Worm (Caenorhabditis elegans) whole organism, L2 larva: ENCODE data around the gene nhr-28.

Experiments used
- C34F6.9 ChIP-seq: fragments of 150-350 bp; optimal IDR thresholded peaks from 2 replicates; lab custom pipeline; 2014; ENCODE audit warnings: missing biosample characterization, missing genetic modification characterization
- F13H6.1 ChIP-seq: sonication (generic microtip); optimal IDR thresholded peaks from 2 replicates; lab custom pipeline; 2016; ENCODE audit warnings: missing genetic modification characterization, missing compliant biosample characterization
- Y55F3AM.14 ChIP-seq: fragments of 200-800 bp; sonication (Bioruptor generic); optimal IDR thresholded peaks from 2 replicates; lab custom pipeline; 2018; ENCODE audit warnings: mild to moderate bottlenecking, missing genetic modification characterization, missing compliant biosample characterization
- ZK546.5 ChIP-seq: sonication (generic microtip); optimal IDR thresholded peaks from 2 replicates; lab custom pipeline; 2017; ENCODE audit warnings: missing biosample characterization, missing genetic modification characterization
- alr-1 ChIP-seq: fragments of 150-350 bp; optimal IDR thresholded peaks from 2 replicates; lab custom pipeline; 2014; ENCODE audit warnings: missing biosample characterization, missing genetic modification characterization
- aly-2 ChIP-seq: fragments of 150-350 bp; optimal IDR thresholded peaks from 2 replicates; lab custom pipeline; 2014; ENCODE audit warnings: missing biosample characterization, missing genetic modification characterization
- ama-1 ChIP-seq: fragments of 150-350 bp; optimal IDR thresholded peaks from 2 replicates; lab custom pipeline; 2018; ENCODE audit warnings: inconsistent platforms
- blmp-1 ChIP-seq: sonication (generic microtip); optimal IDR thresholded peaks from 2 replicates; lab custom pipeline; 2017; ENCODE audit warnings: missing genetic modification characterization, mild to moderate bottlenecking, missing compliant biosample characterization, antibody characterized with exemption, moderate library complexity; ENCODE audit not compliant: insufficient read depth
- ceh-16 ChIP-seq: fragments of 150-350 bp; optimal IDR thresholded peaks from 2 replicates; lab custom pipeline; 2014; ENCODE audit warnings: missing biosample characterization, missing genetic modification characterization
- ceh-82 ChIP-seq: fragments of 150-350 bp; optimal IDR thresholded peaks from 2 replicates; lab custom pipeline; 2014; ENCODE audit warnings: missing biosample characterization, missing genetic modification characterization
- elt-1 ChIP-seq: fragments of 150-350 bp; optimal IDR thresholded peaks from 2 replicates; lab custom pipeline; 2014; ENCODE audit warnings: missing biosample characterization, missing genetic modification characterization
- elt-3 ChIP-seq: sonication (generic microtip); optimal IDR thresholded peaks from 2 replicates; lab custom pipeline; 2017; ENCODE audit warnings: missing biosample characterization, missing genetic modification characterization
- fos-1 ChIP-seq: fragments of 150-350 bp; optimal IDR thresholded peaks from 2 replicates; lab custom pipeline; 2014; ENCODE audit warnings: missing biosample characterization, missing genetic modification characterization
- lin-11 ChIP-seq: fragments of 150-350 bp; sonication (generic microtip); optimal IDR thresholded peaks from 2 replicates; lab custom pipeline; 2014; ENCODE audit warnings: missing biosample characterization, missing genetic modification characterization, inconsistent platforms, mixed read lengths
- lin-13 ChIP-seq: fragments of 150-350 bp; optimal IDR thresholded peaks from 2 replicates; lab custom pipeline; 2014; ENCODE audit warnings: missing biosample characterization, missing genetic modification reagents, missing genetic modification characterization
- lin-39 ChIP-seq: fragments of 150-350 bp; optimal IDR thresholded peaks from 2 replicates; lab custom pipeline; 2014; ENCODE audit warnings: missing biosample characterization, missing genetic modification reagents, missing genetic modification characterization
- lsy-2 ChIP-seq, 2 experiments: fragments of 150-350 bp in 1 of 2; sonication (generic microtip) in 1 of 2; optimal IDR thresholded peaks; 2 replicates each; lab custom pipeline; 2014 to 2017; ENCODE audit warnings: missing biosample characterization in 2 of 2, missing genetic modification characterization in 2 of 2
- mbf-1 ChIP-seq: sonication (generic microtip); optimal IDR thresholded peaks from 2 replicates; lab custom pipeline; 2017; ENCODE audit warnings: missing biosample characterization, missing genetic modification characterization
- mdl-1 ChIP-seq, 2 experiments: fragments of 150-350 bp in 1 of 2; sonication (generic microtip) in 1 of 2; optimal IDR thresholded peaks; 2 replicates each; lab custom pipeline; 2017; ENCODE audit warnings: missing biosample characterization in 2 of 2, missing genetic modification characterization in 2 of 2
- nhr-10 ChIP-seq: sonication (generic microtip); optimal IDR thresholded peaks from 2 replicates; lab custom pipeline; 2017; ENCODE audit warnings: missing biosample characterization, missing genetic modification characterization
- nhr-11 ChIP-seq: fragments of 150-350 bp; optimal IDR thresholded peaks from 2 replicates; lab custom pipeline; 2014; ENCODE audit warnings: missing biosample characterization, missing genetic modification characterization
- nhr-12 ChIP-seq: fragments of 150-350 bp; optimal IDR thresholded peaks from 2 replicates; lab custom pipeline; 2014; ENCODE audit warnings: missing biosample characterization, missing genetic modification characterization
- nhr-129 ChIP-seq: fragments of 150-350 bp; optimal IDR thresholded peaks from 2 replicates; lab custom pipeline; 2014; ENCODE audit warnings: missing biosample characterization, missing genetic modification characterization
- nhr-25 ChIP-seq: fragments of 150-350 bp; sonication (generic microtip); optimal IDR thresholded peaks from 3 replicates; lab custom pipeline; 2014; ENCODE audit warnings: missing biosample characterization, missing genetic modification characterization
- nhr-6 ChIP-seq: fragments of 150-350 bp; optimal IDR thresholded peaks from 2 replicates; lab custom pipeline; 2014; ENCODE audit warnings: missing biosample characterization, missing genetic modification characterization
- nhr-77 ChIP-seq: fragments of 150-350 bp; optimal IDR thresholded peaks from 2 replicates; lab custom pipeline; 2014; ENCODE audit warnings: missing biosample characterization, missing genetic modification characterization
- peb-1 ChIP-seq: fragments of 150-350 bp; optimal IDR thresholded peaks from 2 replicates; lab custom pipeline; 2014; ENCODE audit warnings: missing biosample characterization, missing genetic modification characterization
- sem-4 ChIP-seq: fragments of 150-350 bp; optimal IDR thresholded peaks from 2 replicates; lab custom pipeline; 2014; ENCODE audit warnings: missing biosample characterization, missing genetic modification reagents, missing genetic modification characterization
- sma-3 ChIP-seq: sonication (generic microtip); optimal IDR thresholded peaks from 2 replicates; lab custom pipeline; 2016; ENCODE audit warnings: missing genetic modification reagents, missing genetic modification characterization, missing compliant biosample characterization
- sma-9 ChIP-seq, 2 experiments: fragments of 150-350 bp in 1 of 2; sonication (generic microtip) in 1 of 2; optimal IDR thresholded peaks; 2 replicates each; lab custom pipeline; 2014 to 2016; ENCODE audit warnings: missing genetic modification characterization in 2 of 2, mild to moderate bottlenecking in 1 of 2, missing biosample characterization in 1 of 2, missing compliant biosample characterization in 1 of 2, missing genetic modification reagents in 1 of 2, moderate library complexity in 1 of 2
- snpc-4 ChIP-seq: fragments of 150-350 bp; optimal IDR thresholded peaks from 2 replicates; lab custom pipeline; 2014; ENCODE audit warnings: missing biosample characterization, missing genetic modification characterization
- unc-39 ChIP-seq: fragments of 150-350 bp; optimal IDR thresholded peaks from 2 replicates; lab custom pipeline; 2014; ENCODE audit warnings: missing biosample characterization, missing genetic modification characterization
- unc-62 ChIP-seq: fragments of 150-350 bp; optimal IDR thresholded peaks from 2 replicates; lab custom pipeline; 2014; ENCODE audit warnings: missing biosample characterization, missing genetic modification reagents, missing genetic modification characterization
- zag-1 ChIP-seq: fragments of 150-350 bp; optimal IDR thresholded peaks from 2 replicates; lab custom pipeline; 2014; ENCODE audit warnings: missing biosample characterization, missing genetic modification characterization
- ztf-11 ChIP-seq: sonication (generic microtip); optimal IDR thresholded peaks from 2 replicates; lab custom pipeline; 2017; ENCODE audit warnings: missing biosample characterization, missing genetic modification characterization
- ztf-4 ChIP-seq: fragments of 150-350 bp; optimal IDR thresholded peaks from 2 replicates; lab custom pipeline; 2014; ENCODE audit warnings: missing biosample characterization, missing genetic modification characterization

nhr-28 gene

DNA sequence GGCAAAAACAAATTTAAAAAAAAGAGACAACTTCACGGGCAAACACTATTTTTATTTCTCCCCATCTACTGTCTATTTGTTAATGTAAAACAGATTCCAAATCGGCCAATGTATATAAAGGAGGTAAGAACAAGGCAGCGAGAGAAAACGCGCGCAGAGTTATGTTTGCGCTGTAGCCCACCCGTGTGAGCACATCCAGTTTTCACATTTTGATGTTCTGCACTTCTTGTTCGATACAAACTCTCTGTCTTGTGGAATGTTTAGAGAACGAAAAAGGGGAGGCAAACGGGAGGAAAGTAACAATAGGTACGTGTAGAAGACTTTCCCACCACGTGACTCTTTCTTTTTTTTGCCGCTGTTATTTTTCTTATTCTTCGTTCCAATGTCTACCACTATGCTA, 2.3 kb upstream of the nhr-28 start:
- TF ChIP-seq lin-13, result no peak
- TF ChIP-seq sem-4 (tag; lab: Kevin White, UChicago), result no peak
- peak; percentile 13 for TF ChIP-seq nhr-129 (tag; lab: Kevin White, UChicago)
- no peak for TF ChIP-seq elt-1 (tag; lab: Kevin White, UChicago)
- peak; percentile 70 for TF ChIP-seq F13H6.1 (tag; lab: Kevin White, UChicago)
- TF ChIP-seq Y55F3AM.14 (GFP tag; lab: Kevin White, UChicago), result no peak
- no peak for TF ChIP-seq mdl-1 (tag; optimal IDR thresholded peaks at IDR 0.05; lab: Kevin White, UChicago)
- no peak for TF ChIP-seq alr-1 (tag; lab: Kevin White, UChicago)
- TF ChIP-seq sma-9 (GFP tag; optimal IDR thresholded peaks at IDR 0.05; lab: Kevin White, UChicago), result peak; percentile 11
- TF ChIP-seq sma-9 (tag; optimal IDR thresholded peaks at IDR 0.05; lab: Kevin White, UChicago), result no peak
- no peak for TF ChIP-seq ceh-82 (tag; lab: Kevin White, UChicago)
- TF ChIP-seq, all 48 proteins: peak for 3

DNA sequence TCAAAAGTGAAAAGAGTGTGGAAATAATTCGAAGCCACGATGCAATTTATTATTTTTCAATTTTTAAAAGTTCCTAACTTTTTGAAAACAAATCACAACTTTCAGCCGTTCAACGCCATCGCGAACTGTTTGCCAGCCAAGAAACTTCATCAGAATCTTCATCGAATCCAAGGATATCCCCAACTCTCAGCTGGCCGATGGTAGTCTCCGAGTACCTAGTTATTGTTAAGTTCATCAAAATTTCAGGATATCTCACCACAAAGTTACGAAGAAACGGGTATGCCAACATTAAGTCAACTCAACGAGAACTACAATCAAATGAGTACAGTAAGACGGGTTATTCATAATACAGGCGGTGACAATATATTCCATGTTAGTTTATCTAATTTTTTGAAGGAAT, 1.6 kb downstream of the nhr-28 start:
- TF ChIP-seq nhr-11 (tag; lab: Kevin White, UChicago) (no peak), sma-9 (GFP tag; optimal IDR thresholded peaks at IDR 0.05; lab: Kevin White, UChicago) (no peak), sma-9 (tag; optimal IDR thresholded peaks at IDR 0.05; lab: Kevin White, UChicago) (no peak), elt-3 (tag; lab: Kevin White, UChicago) (no peak), unc-62 (GFP tag; lab: Kevin White, UChicago) (no peak), fos-1 (tag; lab: Kevin White, UChicago) (no peak), ztf-4 (tag; lab: Kevin White, UChicago) (no peak), nhr-10 (tag; lab: Kevin White, UChicago) (no peak)

DNA sequence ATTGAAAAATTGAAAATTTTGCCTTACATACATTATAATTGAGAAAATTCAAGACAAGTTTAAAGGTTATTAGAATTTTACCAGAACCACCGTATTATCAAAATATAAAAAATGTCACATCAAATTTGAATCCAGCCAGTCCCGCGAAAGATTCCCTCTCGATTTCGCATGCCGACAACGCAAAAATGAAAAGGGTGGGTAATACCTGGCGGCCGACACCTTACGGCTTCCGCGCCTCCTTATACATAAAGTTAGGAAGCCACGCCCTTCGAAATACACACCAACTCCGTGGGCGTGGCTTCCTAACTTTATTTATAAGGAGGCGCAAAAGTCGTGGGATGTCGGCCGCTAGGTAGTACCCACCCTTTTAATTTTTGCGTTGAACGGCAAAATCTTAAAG, 2.8 kb downstream of the nhr-28 start:
- TF ChIP-seq snpc-4 (tag; lab: Kevin White, UChicago) (peak; percentile 19), ceh-16 (tag; lab: Kevin White, UChicago) (no peak)

DNA sequence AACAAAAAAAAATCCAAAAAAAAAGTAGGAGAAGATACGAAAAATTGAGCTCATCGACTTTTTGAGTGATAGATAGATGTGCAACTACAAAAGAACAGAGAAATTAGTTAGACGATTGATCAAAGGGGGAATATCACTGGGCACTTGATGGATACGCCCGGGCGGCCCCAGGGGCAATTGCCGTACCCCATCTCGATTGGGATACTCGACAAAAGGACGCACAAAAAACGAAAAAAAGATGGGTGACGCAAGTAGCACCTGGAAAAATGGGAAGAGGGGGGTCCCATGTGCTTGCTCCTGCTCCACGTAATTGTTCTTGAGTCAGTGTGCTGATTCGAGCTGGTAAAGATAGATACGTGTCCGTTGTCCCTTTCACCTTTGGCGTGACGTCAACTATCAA, 6.2 kb downstream of the nhr-28 start:
- TF ChIP-seq blmp-1 (tag; lab: Kevin White, UChicago) (no peak), Y55F3AM.14 (GFP tag; lab: Kevin White, UChicago) (no peak), ztf-11 (no peak), sma-9 (GFP tag; optimal IDR thresholded peaks at IDR 0.05; lab: Kevin White, UChicago) (peak; percentile 46), sma-9 (tag; optimal IDR thresholded peaks at IDR 0.05; lab: Kevin White, UChicago) (no peak), nhr-11 (tag; lab: Kevin White, UChicago) (no peak), nhr-129 (tag; lab: Kevin White, UChicago) (peak; percentile 39), nhr-12 (no peak), F13H6.1 (tag; lab: Kevin White, UChicago) (peak; percentile 70), ceh-82 (tag; lab: Kevin White, UChicago) (no peak)

DNA sequence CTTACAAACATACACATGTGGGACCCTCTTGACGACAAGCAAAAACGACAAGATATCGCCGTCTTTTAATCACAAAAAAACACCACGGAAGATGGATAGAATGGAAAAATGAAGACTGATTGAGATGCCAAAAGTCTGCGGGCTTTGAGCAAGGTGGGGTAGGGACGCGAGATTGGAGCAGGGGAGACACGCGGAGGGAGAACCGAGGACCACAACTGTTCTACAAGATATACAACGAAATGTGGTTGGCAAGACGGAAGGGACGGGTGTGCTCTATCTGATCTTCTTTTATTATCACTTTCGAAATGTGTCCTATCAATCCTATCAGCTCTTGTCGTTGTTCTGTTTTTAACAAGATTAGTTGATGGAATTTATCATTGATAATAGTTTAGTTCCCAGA, 8.9 kb downstream of the nhr-28 start:
- TF ChIP-seq sma-3 (GFP tag; lab: Kevin White, UChicago) (no peak), Y55F3AM.14 (GFP tag; lab: Kevin White, UChicago) (no peak), sma-9 (GFP tag; optimal IDR thresholded peaks at IDR 0.05; lab: Kevin White, UChicago) (peak; percentile 21), sma-9 (tag; optimal IDR thresholded peaks at IDR 0.05; lab: Kevin White, UChicago) (no peak), F13H6.1 (tag; lab: Kevin White, UChicago) (peak; percentile 44)
- TF ChIP-seq, all 48 proteins: peak for 2

DNA sequence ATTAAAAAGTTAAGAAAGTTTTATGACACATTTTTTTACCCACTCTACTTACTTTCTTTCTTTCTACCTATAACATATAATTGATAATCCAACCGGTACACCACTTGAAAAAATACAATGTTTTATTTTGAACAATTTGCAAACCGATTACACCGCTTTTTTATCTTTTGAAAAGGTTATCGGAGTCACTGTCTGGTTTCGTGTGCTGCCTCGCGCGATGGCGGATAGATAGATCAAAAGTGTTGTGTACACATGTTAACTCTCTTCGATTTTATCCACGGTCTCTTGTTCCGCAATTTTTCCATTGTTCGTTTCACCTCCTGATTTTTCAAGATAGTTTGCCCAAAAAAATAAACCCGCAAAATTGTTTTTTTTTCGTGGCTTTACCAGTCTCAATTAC, 11.7 kb downstream of the nhr-28 start:
- TF ChIP-seq aly-2 (tag; lab: Kevin White, UChicago), result no peak
- TF ChIP-seq unc-39 (tag; lab: Kevin White, UChicago), result no peak
- TF ChIP-seq alr-1 (tag; lab: Kevin White, UChicago), result no peak
- TF ChIP-seq mbf-1 (tag; lab: Kevin White, UChicago), result no peak
- no peak for TF ChIP-seq nhr-77 (tag; lab: Kevin White, UChicago)
- TF ChIP-seq ceh-82 (tag; lab: Kevin White, UChicago), result no peak
- no peak for TF ChIP-seq sem-4 (tag; lab: Kevin White, UChicago)
- TF ChIP-seq lin-11, result no peak
- no peak for TF ChIP-seq nhr-6 (tag; lab: Kevin White, UChicago)

DNA sequence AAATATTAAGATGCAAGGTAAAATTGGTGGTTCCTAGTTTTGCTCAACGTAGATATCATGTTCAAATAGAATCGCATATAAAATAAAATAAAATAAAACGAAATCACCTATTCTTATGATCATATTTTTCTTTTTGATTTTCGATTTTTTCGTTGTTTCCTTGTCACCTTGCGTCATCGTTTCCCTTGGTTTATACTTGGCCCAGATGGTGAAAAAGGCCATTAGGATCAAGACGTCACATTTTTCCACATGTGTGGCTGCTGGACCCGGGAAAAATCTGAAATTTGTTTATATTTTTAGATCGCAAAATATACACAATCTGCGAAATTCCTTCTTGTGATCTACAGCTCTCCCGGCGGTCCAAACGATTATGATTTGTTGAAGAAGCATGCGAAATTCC, 12.2 kb downstream of the nhr-28 start, which contains the start of gene ace-1:
TSS of gene ace-1 (plus strand) at position 301 of the 400 bp plus-strand sequence.
- TF ChIP-seq ZK546.5 (tag; lab: Kevin White, UChicago), result no peak
- no peak for TF ChIP-seq lin-39 (tag; lab: Kevin White, UChicago)
- TF ChIP-seq peb-1 (tag; lab: Kevin White, UChicago), result no peak
- TF ChIP-seq C34F6.9 (tag; lab: Kevin White, UChicago), result no peak
- TF ChIP-seq alr-1 (tag; lab: Kevin White, UChicago), result no peak
- TF ChIP-seq nhr-11 (tag; lab: Kevin White, UChicago), result no peak
- no peak for TF ChIP-seq zag-1
- TF ChIP-seq blmp-1 (tag; lab: Kevin White, UChicago), result no peak
- TF ChIP-seq nhr-129 (tag; lab: Kevin White, UChicago), result no peak
- TF ChIP-seq nhr-25 (tag; lab: Kevin White, UChicago), result no peak
- no peak for TF ChIP-seq ama-1 (lab: Kevin White, UChicago)
- TF ChIP-seq lsy-2 (tag; optimal IDR thresholded peaks at IDR 0.05; lab: Kevin White, UChicago), result no peak
- no peak for TF ChIP-seq elt-3 (tag; lab: Kevin White, UChicago)
- TF ChIP-seq, all 48 proteins: peak for 0
